Worm (Caenorhabditis elegans): ENCODE data around the gene Y7A5A.10.

Y7A5A.10 gene

ce11 chrX:15841086-15841622, 46.3 kb upstream of the Y7A5A.10 start, which contains the start of gene serp-1.1 (continued):
- TF ChIP-seq zag-1 (tag; optimal IDR thresholded peaks at IDR 0.05) (peak; percentile 99), ama-1 (optimal IDR thresholded peaks at IDR 0.05) (no peak), peb-1 (tag; optimal IDR thresholded peaks at IDR 0.05) (peak; percentile 65), nhr-21 (tag; optimal IDR thresholded peaks at IDR 0.05) (peak; percentile 99), crh-2 (tag; optimal IDR thresholded peaks at IDR 0.05) (peak; percentile 100), ztf-1 (GFP tag; conservative IDR thresholded peaks at IDR 0.05) (no peak), egl-27 (tag; optimal IDR thresholded peaks at IDR 0.05) (peak; percentile 98), mdl-1 (tag; optimal IDR thresholded peaks at IDR 0.05) (peak; percentile 96 to 97), gmeb-1 (tag; optimal IDR thresholded peaks at IDR 0.05) (peak; percentile 90), lin-39 (tag; optimal IDR thresholded peaks at IDR 0.05) (peak; percentile 61), elt-1 (tag; optimal IDR thresholded peaks at IDR 0.05) (no peak), nhr-11 (tag; optimal IDR thresholded peaks at IDR 0.05) (peak; percentile 3), skn-1 (tag; optimal IDR thresholded peaks at IDR 0.05) (peak; percentile 64), blmp-1 (tag; optimal IDR thresholded peaks at IDR 0.05; ENCODE audit: insufficient read depth) (peak; percentile 82), dmd-4 (tag; optimal IDR thresholded peaks at IDR 0.05) (no peak), unc-39 (tag; optimal IDR thresholded peaks at IDR 0.05) (peak; percentile 78), R02D3.7 (tag; optimal IDR thresholded peaks at IDR 0.05) (peak; percentile 73), C34F6.9 (tag; optimal IDR thresholded peaks at IDR 0.05) (peak; percentile 94)

ce11 chrX:15838496-15838948, 43.6 kb upstream of the Y7A5A.10 start, which contains the start of gene acox-1.6:
Gene acox-1.6 (minus strand): TSS chrX:15838546.
- TF ChIP-seq alr-1 (tag; optimal IDR thresholded peaks at IDR 0.05): no peak
- peak; percentile 46 for TF ChIP-seq fos-1 (tag; optimal IDR thresholded peaks at IDR 0.05)

- TF ChIP-seq nhr-77 (tag; optimal IDR thresholded peaks at IDR 0.05): no peak
- TF ChIP-seq nhr-11 (tag; optimal IDR thresholded peaks at IDR 0.05): no peak
- no peak for TF ChIP-seq C34F6.9 (tag; optimal IDR thresholded peaks at IDR 0.05)
- no peak for TF ChIP-seq gmeb-1 (tag; optimal IDR thresholded peaks at IDR 0.05)
Observed at ce11 chrX:15831537-15831936, 36.7 kb upstream of the Y7A5A.10 start.

- TF ChIP-seq blmp-1 (tag; optimal IDR thresholded peaks at IDR 0.05; ENCODE audit: insufficient read depth) (no peak), elt-1 (tag; optimal IDR thresholded peaks at IDR 0.05) (no peak), dmd-4 (tag; optimal IDR thresholded peaks at IDR 0.05) (no peak), lin-13 (GFP tag; optimal IDR thresholded peaks at IDR 0.05) (no peak), fos-1 (tag; optimal IDR thresholded peaks at IDR 0.05) (no peak), ztf-11 (tag; optimal IDR thresholded peaks at IDR 0.05) (no peak), lin-39 (tag; optimal IDR thresholded peaks at IDR 0.05) (no peak), gmeb-1 (tag; optimal IDR thresholded peaks at IDR 0.05) (no peak), nhr-237 (tag; optimal IDR thresholded peaks at IDR 0.05) (no peak)
Observed at ce11 chrX:15828059-15828458, 33.2 kb upstream of the Y7A5A.10 start, which contains the start of gene Y7A5A.20. Gene Y7A5A.20 (plus strand): TSS chrX:15828359.

- TF ChIP-seq alr-1 (tag; optimal IDR thresholded peaks at IDR 0.05) (no peak), unc-62 (GFP tag; optimal IDR thresholded peaks at IDR 0.05) (no peak), C34F6.9 (tag; optimal IDR thresholded peaks at IDR 0.05) (no peak)
Observed at ce11 chrX:15826866-15827265, 32.0 kb upstream of the Y7A5A.10 start, which contains the start of gene Y7A5A.9. Gene Y7A5A.9 (plus strand): TSS chrX:15827166.

ce11 chrX:15822197-15822596, 27.3 kb upstream of the Y7A5A.10 start, which contains the start of gene Y7A5A.8:
Gene Y7A5A.8 (plus strand): TSS chrX:15822497.
- TF ChIP-seq ztf-11 (tag; optimal IDR thresholded peaks at IDR 0.05): no peak
- TF ChIP-seq lsy-2 (tag; optimal IDR thresholded peaks at IDR 0.05): no peak
- TF ChIP-seq dmd-4 (tag; optimal IDR thresholded peaks at IDR 0.05): no peak
- TF ChIP-seq aly-2 (tag; optimal IDR thresholded peaks at IDR 0.05): no peak
- no peak for TF ChIP-seq ztf-4 (tag; optimal IDR thresholded peaks at IDR 0.05)
- TF ChIP-seq mab-5 (tag; optimal IDR thresholded peaks at IDR 0.05): no peak
- TF ChIP-seq alr-1 (tag; optimal IDR thresholded peaks at IDR 0.05): no peak
- no peak for TF ChIP-seq elt-3 (tag; optimal IDR thresholded peaks at IDR 0.05)

ce11 chrX:15814548-15814947, 19.7 kb upstream of the Y7A5A.10 start:
- TF ChIP-seq mdl-1 (tag; optimal IDR thresholded peaks at IDR 0.05) (no peak), lin-13 (GFP tag; optimal IDR thresholded peaks at IDR 0.05) (no peak), unc-62 (GFP tag; optimal IDR thresholded peaks at IDR 0.05) (no peak), ztf-4 (tag; optimal IDR thresholded peaks at IDR 0.05) (no peak), sem-4 (tag; optimal IDR thresholded peaks at IDR 0.05) (no peak), ama-1 (optimal IDR thresholded peaks at IDR 0.05) (no peak), ceh-82 (tag; optimal IDR thresholded peaks at IDR 0.05) (no peak), ceh-16 (tag; optimal IDR thresholded peaks at IDR 0.05) (no peak), blmp-1 (tag; optimal IDR thresholded peaks at IDR 0.05; ENCODE audit: insufficient read depth) (no peak), nhr-10 (tag; optimal IDR thresholded peaks at IDR 0.05) (no peak), snpc-4 (tag; optimal IDR thresholded peaks at IDR 0.05) (no peak), nhr-77 (tag; optimal IDR thresholded peaks at IDR 0.05) (no peak), dmd-4 (tag; optimal IDR thresholded peaks at IDR 0.05) (no peak), peb-1 (tag; optimal IDR thresholded peaks at IDR 0.05) (no peak), nhr-21 (tag; optimal IDR thresholded peaks at IDR 0.05) (no peak), ztf-1 (GFP tag; conservative IDR thresholded peaks at IDR 0.05) (no peak), sma-3 (GFP tag; optimal IDR thresholded peaks at IDR 0.05) (no peak)

Data from whole organism, L2 larva.